Fruit fly (Drosophila melanogaster) whole organism, pupa: ENCODE measurements around the gene tub.

Source experiments
- CG10348 ChIP-seq: fragments of 200-800 bp; sonication (Bioruptor generic); IDR thresholded peaks from 2 replicates; pipeline ENCODE4 v1.3.6; 2022; ENCODE audit warnings: missing biosample characterization, missing genetic modification characterization
- CG12605 ChIP-seq: fragments of 200-800 bp; sonication (Bioruptor generic); IDR thresholded peaks from 2 replicates; pipeline ENCODE4 v1.3.6; 2022; ENCODE audit warnings: missing biosample characterization, missing genetic modification characterization
- CG13204 ChIP-seq: fragments of 200-800 bp; sonication (Bioruptor generic); optimal IDR thresholded peaks from 2 replicates; lab custom pipeline; 2018; ENCODE audit warnings: missing biosample characterization, mild to moderate bottlenecking, missing genetic modification characterization, moderate library complexity
- CG14655 ChIP-seq: fragments of 200-800 bp; sonication (Bioruptor generic); optimal IDR thresholded peaks from 3 replicates; lab custom pipeline; 2017; ENCODE audit warnings: mild to moderate bottlenecking, missing biosample characterization, missing genetic modification reagents, missing genetic modification characterization
- CG15710 ChIP-seq: fragments of 200-800 bp; sonication (Bioruptor generic); optimal IDR thresholded peaks from 2 replicates; lab custom pipeline; 2018; ENCODE audit warnings: missing biosample characterization, mild to moderate bottlenecking, missing genetic modification characterization, moderate library complexity
- CG17806 ChIP-seq: fragments of 200-800 bp; sonication (Bioruptor generic); optimal IDR thresholded peaks from 2 replicates; lab custom pipeline; 2018; ENCODE audit warnings: missing biosample characterization, mild to moderate bottlenecking, missing genetic modification characterization, moderate library complexity
- CG32121 ChIP-seq: fragments of 200-800 bp; sonication (Bioruptor generic); IDR thresholded peaks from 2 replicates; pipeline ENCODE4 v1.3.6; 2022; ENCODE audit warnings: missing biosample characterization, missing genetic modification characterization
- CG34367 ChIP-seq: fragments of 200-800 bp; sonication (Bioruptor generic); optimal IDR thresholded peaks from 2 replicates; lab custom pipeline; 2018; ENCODE audit warnings: missing biosample characterization, mild to moderate bottlenecking, missing genetic modification characterization
- CG4496 ChIP-seq: fragments of 200-800 bp; sonication (Bioruptor generic); IDR thresholded peaks from 3 replicates; pipeline ENCODE4 v1.3.6; 2022; ENCODE audit warnings: missing biosample characterization, missing genetic modification characterization
- CG8159 ChIP-seq: fragments of 200-800 bp; sonication (Bioruptor generic); optimal IDR thresholded peaks from 3 replicates; lab custom pipeline; 2018; ENCODE audit warnings: missing biosample characterization, mild to moderate bottlenecking, missing genetic modification characterization, moderate library complexity
- CG8301 ChIP-seq: fragments of 200-800 bp; sonication (Bioruptor generic); optimal IDR thresholded peaks from 2 replicates; lab custom pipeline; 2018; ENCODE audit warnings: missing biosample characterization, mild to moderate bottlenecking, missing genetic modification characterization
- CG9948 ChIP-seq: fragments of 200-800 bp; sonication (Bioruptor generic); optimal IDR thresholded peaks from 2 replicates; lab custom pipeline; 2018; ENCODE audit warnings: missing biosample characterization, mild to moderate bottlenecking, missing genetic modification characterization, moderate library complexity
- D1 ChIP-seq: fragments of 200-800 bp; sonication (Bioruptor generic); optimal IDR thresholded peaks from 2 replicates; lab custom pipeline; 2018; ENCODE audit warnings: missing biosample characterization, mild to moderate bottlenecking, missing genetic modification characterization, moderate library complexity
- EcR ChIP-seq: fragments of 200-800 bp; sonication (Bioruptor generic); optimal IDR thresholded peaks from 3 replicates; lab custom pipeline; 2019; ENCODE audit warnings: missing biosample characterization, missing genetic modification characterization, mild to moderate bottlenecking, moderate library complexity, missing genetic modification reagents
- Ets98B ChIP-seq: fragments of 200-800 bp; sonication (Bioruptor generic); IDR thresholded peaks from 2 replicates; pipeline ENCODE4 v1.3.6; 2022; ENCODE audit warnings: missing biosample characterization, missing genetic modification characterization
- Pif1A ChIP-seq: fragments of 200-800 bp; sonication (Bioruptor generic); optimal IDR thresholded peaks from 3 replicates; lab custom pipeline; 2016; ENCODE audit warnings: missing biosample characterization, missing genetic modification characterization
- Pif1B ChIP-seq: fragments of 200-800 bp; sonication (Bioruptor generic); optimal IDR thresholded peaks from 3 replicates; lab custom pipeline; 2016; ENCODE audit warnings: missing biosample characterization, missing genetic modification characterization
- Snoo ChIP-seq: fragments of 200-800 bp; sonication (Bioruptor generic); optimal IDR thresholded peaks from 3 replicates; lab custom pipeline; 2017; ENCODE audit warnings: missing biosample characterization, mild to moderate bottlenecking, missing genetic modification characterization, inconsistent platforms
- fd96Ca ChIP-seq: fragments of 200-800 bp; sonication (Bioruptor generic); IDR thresholded peaks from 3 replicates; pipeline ENCODE4 v1.3.6; 2022; ENCODE audit warnings: missing biosample characterization, missing genetic modification characterization
- gl ChIP-seq: fragments of 200-800 bp; sonication (Bioruptor generic); optimal IDR thresholded peaks from 2 replicates; lab custom pipeline; 2018; ENCODE audit warnings: missing biosample characterization, mild to moderate bottlenecking, missing genetic modification characterization
- rn ChIP-seq: fragments of 200-800 bp; sonication (Bioruptor generic); IDR thresholded peaks from 2 replicates; pipeline ENCODE4 v1.3.6; 2022; ENCODE audit warnings: missing biosample characterization, missing genetic modification characterization

The tub gene

DNA sequence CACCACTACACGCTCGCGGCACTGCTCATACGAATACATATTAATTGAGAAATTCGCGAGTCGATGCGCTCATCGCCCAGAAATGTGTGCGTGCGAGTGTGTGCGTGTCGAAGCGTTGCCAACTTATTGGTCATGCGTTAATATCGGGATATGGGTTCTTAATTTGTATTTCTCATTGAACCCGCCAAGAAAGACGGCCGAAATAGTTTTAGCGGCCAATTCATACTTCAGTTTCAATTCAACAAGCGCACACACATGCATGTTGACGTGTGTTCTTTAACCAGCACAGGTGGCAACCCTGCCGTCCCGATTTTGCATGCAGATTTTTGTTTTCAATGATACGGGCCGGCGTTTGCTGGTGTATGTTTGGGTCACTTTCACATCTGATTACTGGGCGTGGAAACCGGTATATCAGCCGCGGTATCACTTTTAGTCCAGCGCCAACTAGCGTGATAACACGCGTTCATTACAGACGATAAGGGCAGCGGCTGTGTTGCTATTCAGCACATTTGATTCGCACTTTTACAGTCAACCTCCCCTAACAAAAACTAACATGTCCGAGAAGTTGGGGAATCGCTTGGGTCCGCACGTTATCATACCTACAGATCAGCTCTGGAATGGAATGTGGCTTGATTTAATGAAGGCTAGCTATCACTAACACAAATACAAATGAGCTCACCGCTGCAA, 16.3 kb downstream of the tub start:
- TF ChIP-seq CG4496 (GFP tag; lab: Robert Waterston, UW) (no peak), CG15710 (tag; lab: Kevin White, UChicago) (peak; percentile 1), CG17806 (tag; lab: Kevin White, UChicago) (peak; percentile 10), CG8301 (tag; lab: Kevin White, UChicago) (peak; percentile 8), CG32121 (GFP tag; lab: Robert Waterston, UW) (no peak), Pif1B (peak; percentile 15), fd96Ca (GFP tag; lab: Robert Waterston, UW) (0 out of 3 replicates have a peak, but pooled peaks have one; percentile 30), Snoo (tag; lab: Kevin White, UChicago) (no peak), CG14655 (GFP tag; lab: Kevin White, UChicago) (no peak), EcR (GFP tag; lab: Kevin White, UChicago) (peak; percentile 77), CG8159 (tag; lab: Kevin White, UChicago) (no peak), CG9948 (tag; lab: Kevin White, UChicago) (peak; percentile 8)

DNA sequence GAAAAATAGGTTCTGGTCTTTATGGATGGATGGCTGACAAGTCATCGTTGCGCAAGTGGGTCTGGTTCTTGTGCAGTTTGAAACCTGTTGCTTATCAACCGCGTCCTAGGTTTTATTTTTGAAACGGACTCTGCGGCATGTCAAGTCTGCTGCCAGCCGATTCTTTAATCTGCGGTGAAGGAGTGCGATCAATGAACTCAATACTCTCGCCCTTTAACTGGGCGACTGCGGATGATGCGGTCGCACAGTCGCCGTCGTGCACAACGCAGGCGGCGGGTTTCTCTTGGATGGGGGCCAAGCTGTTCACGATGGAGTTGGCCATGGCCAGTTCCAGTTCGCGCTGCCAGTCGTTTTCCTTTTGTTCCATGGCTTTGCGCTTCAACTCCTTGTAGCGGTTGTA, 19.8 kb downstream of the tub start:
- TF ChIP-seq CG32121 (GFP tag; lab: Robert Waterston, UW) (no peak), D1 (tag; lab: Kevin White, UChicago) (no peak), CG13204 (GFP tag; lab: Kevin White, UChicago) (peak; percentile 46), Pif1A (GFP tag; lab: Kevin White, UChicago) (no peak), rn (GFP tag; lab: Robert Waterston, UW) (no peak), CG9948 (tag; lab: Kevin White, UChicago) (no peak), CG14655 (GFP tag; lab: Kevin White, UChicago) (no peak), EcR (GFP tag; lab: Kevin White, UChicago) (peak; percentile 96), Snoo (tag; lab: Kevin White, UChicago) (no peak), CG8159 (tag; lab: Kevin White, UChicago) (no peak), CG10348 (GFP tag; lab: Robert Waterston, UW) (no peak)

DNA sequence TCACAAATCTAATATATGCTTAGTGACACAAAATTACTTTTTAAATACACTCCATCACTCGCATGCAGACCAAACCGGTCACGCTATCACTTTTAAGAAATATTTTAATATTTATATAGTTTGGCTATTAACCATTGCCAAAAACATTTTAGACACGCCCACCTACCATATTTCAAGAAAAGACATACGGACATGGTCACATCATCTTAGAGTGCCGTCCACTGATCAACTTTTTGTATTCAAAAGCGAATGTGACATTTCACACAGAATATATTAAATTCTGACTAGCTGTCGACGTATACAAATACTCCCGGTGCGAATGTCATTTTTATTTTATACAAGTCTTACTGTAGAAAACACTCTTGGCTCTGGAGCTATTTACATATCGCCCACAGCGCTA, 28.6 kb downstream of the tub start, which contains the start of gene CG31528:
Gene CG31528, plus strand, starts transcription at position 301 of the 400 bp plus-strand sequence.
- no peak for TF ChIP-seq CG13204 (GFP tag; lab: Kevin White, UChicago)
- TF ChIP-seq D1 (tag; lab: Kevin White, UChicago) = no peak
- no peak for TF ChIP-seq CG15710 (tag; lab: Kevin White, UChicago)
- TF ChIP-seq CG9948 (tag; lab: Kevin White, UChicago) = no peak
- no peak for TF ChIP-seq CG4496 (GFP tag; lab: Robert Waterston, UW)
- TF ChIP-seq Pif1B = no peak
- no peak for TF ChIP-seq CG8301 (tag; lab: Kevin White, UChicago)
- TF ChIP-seq Snoo (tag; lab: Kevin White, UChicago) = no peak
- TF ChIP-seq CG32121 (GFP tag; lab: Robert Waterston, UW) = no peak
- TF ChIP-seq rn (GFP tag; lab: Robert Waterston, UW) = no peak
- TF ChIP-seq CG12605 (GFP tag; lab: Robert Waterston, UW) = no peak
- no peak for TF ChIP-seq EcR (GFP tag; lab: Kevin White, UChicago)
- no peak for TF ChIP-seq Pif1A (GFP tag; lab: Kevin White, UChicago)
- TF ChIP-seq gl (tag; lab: Kevin White, UChicago) = no peak
- TF ChIP-seq fd96Ca (GFP tag; lab: Robert Waterston, UW) = no peak
- no peak for TF ChIP-seq CG34367 (tag; lab: Kevin White, UChicago)
- TF ChIP-seq Ets98B = no peak
- no peak for TF ChIP-seq CG10348 (GFP tag; lab: Robert Waterston, UW)

DNA sequence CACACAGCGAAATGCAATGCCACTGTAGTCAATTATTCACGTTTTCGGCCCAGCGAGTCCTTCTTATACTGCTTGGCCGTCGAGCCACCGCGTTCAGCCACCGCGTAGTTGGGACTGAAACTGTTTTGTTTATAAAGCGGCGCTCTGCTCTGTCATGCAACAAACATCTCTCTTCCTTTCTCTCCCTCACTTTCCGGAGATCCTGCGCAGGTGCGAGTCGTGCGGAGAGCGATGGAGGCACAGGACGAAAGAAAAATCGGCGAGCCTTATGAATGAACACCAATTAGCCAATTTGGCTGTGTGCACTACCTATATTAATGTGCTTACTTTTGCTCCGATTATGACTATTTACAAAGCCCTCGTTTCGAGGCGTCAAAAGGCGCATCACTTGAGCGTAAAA, 31.9 kb downstream of the tub start, which contains the start of gene CG32944:
Gene CG32944, minus strand, starts transcription at position 97 of the 400 bp plus-strand sequence.
- no peak for TF ChIP-seq Pif1A (GFP tag; lab: Kevin White, UChicago)
- no peak for TF ChIP-seq CG13204 (GFP tag; lab: Kevin White, UChicago)
- no peak for TF ChIP-seq gl (tag; lab: Kevin White, UChicago)

DNA sequence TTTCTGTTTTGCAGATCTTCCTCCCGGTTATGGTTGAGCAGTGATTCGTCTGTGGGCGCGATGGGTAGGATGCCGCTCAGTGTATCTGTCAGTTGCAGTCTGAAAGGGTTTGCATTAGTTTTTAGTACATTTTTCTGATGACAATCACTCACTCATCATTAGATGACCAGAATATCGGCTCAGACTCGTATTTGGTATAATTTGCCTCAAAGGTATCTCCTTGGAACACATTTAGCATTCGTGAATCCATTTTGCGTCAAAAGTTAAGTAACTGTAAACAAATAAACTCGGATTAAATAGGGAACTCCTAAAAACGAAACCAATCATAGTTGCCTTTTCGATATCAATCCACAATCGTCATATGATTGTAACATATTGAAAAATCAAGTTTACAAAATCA, 39.2 kb downstream of the tub start, which contains the start of gene CG31525:
Gene CG31525, plus strand, starts transcription at position 301 of the 400 bp plus-strand sequence.
- TF ChIP-seq Pif1A (GFP tag; lab: Kevin White, UChicago) (no peak), CG32121 (GFP tag; lab: Robert Waterston, UW) (no peak), rn (GFP tag; lab: Robert Waterston, UW) (no peak), CG8301 (tag; lab: Kevin White, UChicago) (no peak), Snoo (tag; lab: Kevin White, UChicago) (no peak), EcR (GFP tag; lab: Kevin White, UChicago) (no peak), fd96Ca (GFP tag; lab: Robert Waterston, UW) (no peak), CG34367 (tag; lab: Kevin White, UChicago) (no peak), Ets98B (no peak), CG17806 (tag; lab: Kevin White, UChicago) (no peak)
